Fruit fly (Drosophila melanogaster): Measurements from ENCODE around the gene rsh.

Gene rsh

dm6 chrX:12988025-12988801 lies at the start of gene rsh:
Gene rsh (plus strand): TSS chrX:12988615.
- TF ChIP-seq pan (optimal IDR thresholded peaks at IDR 0.05) = no peak
- no peak for TF ChIP-seq EcR (GFP tag; optimal IDR thresholded peaks at IDR 0.05)
- TF ChIP-seq psq (optimal IDR thresholded peaks at IDR 0.05) = no peak
- no peak for TF ChIP-seq Dll (optimal IDR thresholded peaks at IDR 0.05)
- TF ChIP-seq usp (GFP tag; optimal IDR thresholded peaks at IDR 0.05) = no peak
- TF ChIP-seq CG8478 (optimal IDR thresholded peaks at IDR 0.05) = no peak

DNA sequence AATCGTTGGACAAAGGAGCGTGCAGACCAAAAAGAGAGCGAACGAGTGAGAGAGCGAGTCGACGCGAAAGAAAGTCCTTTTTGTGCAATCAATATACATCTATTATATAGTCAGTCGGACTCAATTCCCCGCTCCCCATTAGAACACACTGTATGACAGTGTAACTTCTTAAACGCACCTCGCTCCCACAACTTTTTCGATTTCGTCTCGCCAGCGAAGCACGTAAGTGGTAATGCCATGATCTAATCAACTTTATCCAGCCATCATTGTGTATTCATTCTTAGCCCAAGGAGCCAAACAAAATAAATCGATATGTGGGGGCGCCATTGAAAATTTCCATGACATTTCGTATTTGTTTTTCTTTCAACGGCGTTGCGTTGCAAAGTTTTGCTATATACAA lies 49.4 kb upstream of the rsh start:
- TF ChIP-seq EcR (GFP tag; optimal IDR thresholded peaks at IDR 0.05) (no peak), psq (optimal IDR thresholded peaks at IDR 0.05) (no peak), CG8478 (optimal IDR thresholded peaks at IDR 0.05) (no peak), Dll (optimal IDR thresholded peaks at IDR 0.05) (no peak), pan (optimal IDR thresholded peaks at IDR 0.05) (no peak), usp (GFP tag; optimal IDR thresholded peaks at IDR 0.05) (no peak)

DNA sequence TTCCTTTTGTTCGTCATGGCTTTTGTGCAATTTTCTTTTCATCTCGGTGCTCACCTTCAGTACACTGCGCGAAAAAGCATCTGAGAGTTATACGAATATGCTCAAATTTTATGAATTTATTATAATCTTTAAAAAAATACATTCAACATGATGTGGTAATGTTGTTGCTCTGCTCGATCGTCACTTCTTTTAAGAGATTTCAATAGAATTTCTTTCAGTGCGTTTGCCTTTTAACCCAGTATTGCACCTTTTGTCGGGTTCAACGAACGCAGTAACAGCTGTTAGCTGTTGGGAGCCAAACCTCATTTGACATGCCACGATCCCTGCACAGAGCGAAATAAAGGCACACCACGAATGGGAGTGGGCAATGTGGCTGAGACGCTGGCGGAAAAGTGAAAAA lies 48.5 kb upstream of the rsh start:
- TF ChIP-seq pan (optimal IDR thresholded peaks at IDR 0.05) (no peak), Dll (optimal IDR thresholded peaks at IDR 0.05) (no peak), EcR (GFP tag; optimal IDR thresholded peaks at IDR 0.05) (no peak), CG8478 (optimal IDR thresholded peaks at IDR 0.05) (no peak), psq (optimal IDR thresholded peaks at IDR 0.05) (no peak), usp (GFP tag; optimal IDR thresholded peaks at IDR 0.05) (no peak)

DNA sequence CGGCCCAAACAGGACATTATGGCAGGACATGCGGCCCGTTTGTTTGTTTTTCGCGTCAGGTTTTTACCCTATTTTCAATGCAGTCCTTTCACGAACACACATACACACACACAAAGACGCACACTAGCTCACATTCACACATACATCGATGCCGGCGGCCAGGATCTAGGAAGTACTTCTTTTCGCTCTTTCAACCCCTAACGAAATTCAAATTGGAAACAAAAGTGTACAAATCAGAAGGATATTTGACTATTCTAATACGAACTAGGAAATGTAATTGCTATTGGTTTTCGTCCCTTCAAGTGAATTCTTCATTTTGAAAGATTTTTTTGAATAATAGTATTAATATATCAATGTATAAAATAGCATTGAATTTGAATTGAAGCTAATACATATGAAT lies 48.0 kb upstream of the rsh start:
- TF ChIP-seq pan (optimal IDR thresholded peaks at IDR 0.05) (no peak), EcR (GFP tag; optimal IDR thresholded peaks at IDR 0.05) (no peak), CG8478 (optimal IDR thresholded peaks at IDR 0.05) (no peak), usp (GFP tag; optimal IDR thresholded peaks at IDR 0.05) (no peak), psq (optimal IDR thresholded peaks at IDR 0.05) (no peak), Dll (optimal IDR thresholded peaks at IDR 0.05) (no peak)

- no peak for TF ChIP-seq pan (optimal IDR thresholded peaks at IDR 0.05)
- no peak for TF ChIP-seq usp (GFP tag; optimal IDR thresholded peaks at IDR 0.05)
- TF ChIP-seq Dll (optimal IDR thresholded peaks at IDR 0.05) = no peak
- no peak for TF ChIP-seq EcR (GFP tag; optimal IDR thresholded peaks at IDR 0.05)
- TF ChIP-seq psq (optimal IDR thresholded peaks at IDR 0.05) = no peak
- no peak for TF ChIP-seq CG8478 (optimal IDR thresholded peaks at IDR 0.05)
These were observed 40.7 kb upstream of the rsh start for dm6 chrX:12947670-12948069.

DNA sequence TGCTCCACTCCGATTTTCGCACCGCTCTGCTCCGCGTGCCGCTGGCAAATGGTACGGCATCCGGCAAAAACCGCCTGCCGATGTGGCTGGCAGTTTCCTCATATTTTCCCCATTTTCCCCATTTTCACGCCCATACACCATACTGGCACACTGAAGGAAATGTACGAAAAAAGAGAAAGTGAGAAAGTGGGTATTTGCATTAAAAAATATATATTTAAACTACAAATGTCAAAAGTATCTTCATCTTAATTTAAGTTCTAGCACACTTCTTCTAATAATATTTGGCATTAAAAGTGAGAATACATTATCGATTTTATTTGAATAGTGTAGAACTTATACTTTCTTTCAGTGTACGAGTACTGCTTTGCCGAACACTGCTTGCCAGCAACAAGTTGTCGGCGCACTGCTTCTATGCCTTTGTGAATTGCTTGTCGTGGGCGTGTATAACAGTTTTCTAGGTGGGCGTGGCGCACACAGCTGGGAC lies 31.0 kb upstream of the rsh start, which contains the start of gene hec:
Gene hec, minus strand, starts transcription at position 51 of the 484 bp plus-strand sequence.
- TF ChIP-seq usp (GFP tag; optimal IDR thresholded peaks at IDR 0.05) (no peak), EcR (GFP tag; optimal IDR thresholded peaks at IDR 0.05) (no peak), psq (optimal IDR thresholded peaks at IDR 0.05) (no peak), Dll (optimal IDR thresholded peaks at IDR 0.05) (no peak), CG8478 (optimal IDR thresholded peaks at IDR 0.05) (no peak), pan (optimal IDR thresholded peaks at IDR 0.05) (no peak)

- TF ChIP-seq EcR (GFP tag; optimal IDR thresholded peaks at IDR 0.05) (no peak), psq (optimal IDR thresholded peaks at IDR 0.05) (no peak), usp (GFP tag; optimal IDR thresholded peaks at IDR 0.05) (no peak), Dll (optimal IDR thresholded peaks at IDR 0.05) (no peak), pan (optimal IDR thresholded peaks at IDR 0.05) (no peak), CG8478 (optimal IDR thresholded peaks at IDR 0.05) (no peak)
These were observed 29.5 kb upstream of the rsh start, which contains the start of gene CG32642 for dm6 chrX:12958920-12959319. Gene CG32642 (plus strand): TSS chrX:12959220.

DNA sequence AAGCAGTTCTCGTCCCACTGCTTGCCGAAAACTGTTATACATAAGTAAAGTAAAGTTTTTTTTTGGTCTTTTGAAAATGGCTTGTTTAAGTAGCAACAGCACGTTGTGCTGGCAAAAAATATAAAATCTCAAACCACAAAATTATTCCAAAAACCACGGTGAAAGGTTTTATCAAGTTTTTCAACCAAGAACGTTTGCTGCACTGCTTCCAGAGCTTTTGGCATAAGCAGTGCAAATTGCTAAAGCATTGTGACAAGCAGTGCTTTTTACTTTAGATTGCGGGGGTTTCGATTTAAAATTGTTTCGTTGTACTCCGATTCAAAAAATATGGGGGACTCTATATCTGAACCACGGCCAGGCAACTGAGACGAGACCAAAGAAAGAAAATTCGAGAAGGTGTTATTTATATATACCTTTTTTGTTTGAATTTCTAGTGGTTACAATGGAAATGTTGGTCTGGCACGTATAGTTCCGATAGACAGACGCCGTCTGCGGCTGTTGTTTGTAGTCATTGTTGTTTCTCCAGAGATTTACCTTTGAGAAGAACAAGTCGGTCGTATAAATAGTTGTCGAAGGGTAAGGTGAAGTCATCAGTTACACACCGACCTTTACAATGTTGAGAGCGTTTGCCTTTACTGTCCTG lies 21.0 kb upstream of the rsh start, which contains the start of gene Mur11Da:
Gene Mur11Da, plus strand, starts transcription at position 593 of the 643 bp plus-strand sequence.
- no peak for TF ChIP-seq Dll (optimal IDR thresholded peaks at IDR 0.05)
- TF ChIP-seq EcR (GFP tag; optimal IDR thresholded peaks at IDR 0.05) = no peak
- no peak for TF ChIP-seq usp (GFP tag; optimal IDR thresholded peaks at IDR 0.05)
- no peak for TF ChIP-seq pan (optimal IDR thresholded peaks at IDR 0.05)
- no peak for TF ChIP-seq CG8478 (optimal IDR thresholded peaks at IDR 0.05)

dm6 chrX:12970411-12970810 lies 18.0 kb upstream of the rsh start, which contains the start of gene CG15721:
Gene CG15721 (plus strand): TSS chrX:12970711.
- TF ChIP-seq EcR (GFP tag; optimal IDR thresholded peaks at IDR 0.05) (no peak), psq (optimal IDR thresholded peaks at IDR 0.05) (no peak), CG8478 (optimal IDR thresholded peaks at IDR 0.05) (no peak), pan (optimal IDR thresholded peaks at IDR 0.05) (no peak)

- TF ChIP-seq Dll (optimal IDR thresholded peaks at IDR 0.05) = no peak
- no peak for TF ChIP-seq psq (optimal IDR thresholded peaks at IDR 0.05)
- no peak for TF ChIP-seq usp (GFP tag; optimal IDR thresholded peaks at IDR 0.05)
- TF ChIP-seq pan (optimal IDR thresholded peaks at IDR 0.05) = no peak
- no peak for TF ChIP-seq CG8478 (optimal IDR thresholded peaks at IDR 0.05)
- TF ChIP-seq EcR (GFP tag; optimal IDR thresholded peaks at IDR 0.05) = no peak
These were observed 12.3 kb upstream of the rsh start, which contains the start of gene CG12716 for dm6 chrX:12976131-12976530. Gene CG12716 (minus strand): TSS chrX:12976231.

DNA sequence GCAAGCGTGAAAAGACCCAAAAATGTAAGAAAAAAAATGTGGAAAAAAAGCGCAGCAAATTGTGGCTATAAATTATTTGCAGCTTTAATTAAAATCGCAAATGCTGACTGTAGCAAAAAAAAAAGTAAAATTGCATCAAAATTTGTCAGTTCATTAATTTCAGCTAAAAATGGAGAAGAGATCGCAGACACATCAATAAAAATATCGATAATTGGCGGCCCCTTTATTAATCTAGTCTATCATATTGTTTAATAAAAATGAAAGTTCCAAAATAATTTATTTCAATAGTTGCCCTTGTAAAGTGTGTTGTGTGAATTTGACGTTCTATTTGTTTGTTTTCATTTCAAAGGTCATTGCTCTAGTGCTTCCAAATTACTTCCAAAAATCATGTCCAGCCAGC lies 4.2 kb upstream of the rsh start, which contains the start of gene CG32643:
Gene CG32643, plus strand, starts transcription at position 301 of the 400 bp plus-strand sequence.
- no peak for TF ChIP-seq psq (optimal IDR thresholded peaks at IDR 0.05)
- TF ChIP-seq Dll (optimal IDR thresholded peaks at IDR 0.05) = no peak
- no peak for TF ChIP-seq usp (GFP tag; optimal IDR thresholded peaks at IDR 0.05)
- no peak for TF ChIP-seq pan (optimal IDR thresholded peaks at IDR 0.05)
- no peak for TF ChIP-seq CG8478 (optimal IDR thresholded peaks at IDR 0.05)
- TF ChIP-seq EcR (GFP tag; optimal IDR thresholded peaks at IDR 0.05) = no peak

Data from whole organism.